Fruit fly (Drosophila melanogaster) S2 (cell line): ENCODE results near the gene tey.

Experiments
- CG8478 ChIP-seq: fragments of >200 bp; optimal IDR thresholded peaks from 2 replicates; lab custom pipeline; 2018
- CTCF ChIP-seq, 2 experiments: fragments of >200 bp; optimal IDR thresholded peaks; 2 replicates each; lab custom pipeline; 2018

DNA sequence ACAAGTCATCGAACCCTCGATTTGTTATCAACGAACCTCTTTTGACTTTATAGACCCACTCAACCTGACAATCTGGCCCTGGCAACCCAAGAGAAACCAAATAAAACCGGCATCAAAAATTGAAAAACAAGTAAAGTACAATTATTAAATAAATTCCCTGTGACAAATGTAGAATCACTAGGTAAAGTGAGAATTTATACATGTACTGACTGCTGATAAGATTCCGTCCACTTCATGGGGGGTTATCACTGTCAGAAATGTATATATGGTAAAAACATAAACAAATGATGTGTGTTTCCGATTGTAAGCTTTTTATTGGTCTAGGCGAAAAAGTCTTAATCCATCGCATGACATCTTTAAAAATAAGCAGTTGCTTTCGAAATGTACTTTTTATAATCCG lies 15.3 kb downstream of the tey start:
- TF ChIP-seq CTCF (optimal IDR thresholded peaks at IDR 0.05; lab: Kevin White, UChicago): no peak
- no peak for TF ChIP-seq CG8478 (lab: Kevin White, UChicago)
